Worm (Caenorhabditis elegans): ENCODE data around the gene cblc-1.
A peak's percentile ranks its signal among the peaks of the same experiment; 100 is the strongest.

cblc-1 gene

ce11 chrII:4891012-4891775 is 49.8 kb downstream of the cblc-1 start, which contains the start of gene gst-9 (continued):
- TF ChIP-seq ceh-63 (GFP tag; optimal IDR thresholded peaks at IDR 0.05) (no peak), ama-1 (optimal IDR thresholded peaks at IDR 0.05) (peak; percentile 77), tbx-2 (tag; optimal IDR thresholded peaks at IDR 0.05) (no peak), vab-15 (tag; optimal IDR thresholded peaks at IDR 0.05) (no peak), efl-3 (GFP tag; optimal IDR thresholded peaks at IDR 0.05) (no peak), elt-2 (tag; optimal IDR thresholded peaks at IDR 0.05) (peak; percentile 63), nhr-19 (GFP tag; conservative IDR thresholded peaks at IDR 0.05) (peak; percentile 21; the same call in 1 of the 2 replicates), dpl-1 (GFP tag; optimal IDR thresholded peaks at IDR 0.05) (peak in 1 of 3 experiments; percentile 8), sup-37 (GFP tag; optimal IDR thresholded peaks at IDR 0.05) (no peak), nhr-11 (tag; optimal IDR thresholded peaks at IDR 0.05) (no peak), alr-1 (tag; optimal IDR thresholded peaks at IDR 0.05; ENCODE audit: borderline replicate concordance) (no peak), Y116A8C.19 (tag; optimal IDR thresholded peaks at IDR 0.05; ENCODE audit: borderline replicate concordance) (no peak), ets-5 (GFP tag; IDR thresholded peaks at IDR 0.05) (no peak), efl-1 (optimal IDR thresholded peaks at IDR 0.05) (peak; percentile 0 to 7), efl-1 (GFP tag; optimal IDR thresholded peaks at IDR 0.05 in 1 of 2) (peak in 1 of 2 experiments; percentile 55), ces-1 (GFP tag; optimal IDR thresholded peaks at IDR 0.05) (no peak), nhr-20 (tag; optimal IDR thresholded peaks at IDR 0.05) (peak; percentile 47), dsc-1 (tag; optimal IDR thresholded peaks at IDR 0.05) (no peak), sox-4 (tag; optimal IDR thresholded peaks at IDR 0.05) (no peak), sptf-1 (tag; optimal IDR thresholded peaks at IDR 0.05) (no peak), irx-1 (tag; optimal IDR thresholded peaks at IDR 0.05) (no peak), hpl-2 (GFP tag; optimal IDR thresholded peaks at IDR 0.05) (no peak), ceh-8 (GFP tag; optimal IDR thresholded peaks at IDR 0.05) (no peak), ceh-90 (tag; optimal IDR thresholded peaks at IDR 0.05) (no peak), unc-86 (tag; optimal IDR thresholded peaks at IDR 0.05) (no peak), pqm-1 (tag; optimal IDR thresholded peaks at IDR 0.05) (no peak), ztf-11 (tag; optimal IDR thresholded peaks at IDR 0.05) (no peak), fkh-8 (tag; optimal IDR thresholded peaks at IDR 0.05) (peak; percentile 26), F16B12.6 (tag; optimal IDR thresholded peaks at IDR 0.05) (no peak), snu-23 (GFP tag; optimal IDR thresholded peaks at IDR 0.05) (peak; percentile 38), lir-3 (tag; optimal IDR thresholded peaks at IDR 0.05; ENCODE audit: poor library complexity) (no peak), ztf-4 (tag; optimal IDR thresholded peaks at IDR 0.05) (no peak), unc-130 (tag; optimal IDR thresholded peaks at IDR 0.05) (no peak), nhr-84 (tag; optimal IDR thresholded peaks at IDR 0.05) (no peak), lin-14 (GFP tag; optimal IDR thresholded peaks at IDR 0.05) (peak; percentile 17), jun-1 (tag; optimal IDR thresholded peaks at IDR 0.05) (no peak), swsn-7 (tag; optimal IDR thresholded peaks at IDR 0.05) (peak; percentile 7), zag-1 (tag; optimal IDR thresholded peaks at IDR 0.05) (no peak), tlp-1 (tag; optimal IDR thresholded peaks at IDR 0.05) (no peak), unc-30 (tag; optimal IDR thresholded peaks at IDR 0.05) (no peak), nhr-71 (tag; optimal IDR thresholded peaks at IDR 0.05) (peak; percentile 66), xbp-1 (tag; optimal IDR thresholded peaks at IDR 0.05) (no peak), egl-13 (tag; optimal IDR thresholded peaks at IDR 0.05) (no peak), lin-35 (GFP tag; optimal IDR thresholded peaks at IDR 0.05) (peak in 1 of 2 experiments; percentile 34), nhr-85 (tag) (peak; percentile 60), fkh-10 (GFP tag; optimal IDR thresholded peaks at IDR 0.05) (no peak), nhr-12 (tag; optimal IDR thresholded peaks at IDR 0.05) (no peak), fos-1 (tag; optimal IDR thresholded peaks at IDR 0.05) (no peak), nhr-76 (tag; optimal IDR thresholded peaks at IDR 0.05) (no peak), C04F5.9 (tag; optimal IDR thresholded peaks at IDR 0.05) (no peak), lin-39 (tag; optimal IDR thresholded peaks at IDR 0.05) (no peak)

Data from whole organism, L1 larva.